Worm (Caenorhabditis elegans): ENCODE measurements around the gene K08D8.10.

ce11 chrIV:12901602-12902001 is 1.2 kb downstream of the K08D8.10 start:
- TF ChIP-seq elt-1 (tag; optimal IDR thresholded peaks at IDR 0.05; ENCODE audit: borderline replicate concordance, insufficient read depth) (no peak), drap-1 (GFP tag; optimal IDR thresholded peaks at IDR 0.05) (no peak), unc-62 (GFP tag; optimal IDR thresholded peaks at IDR 0.05) (no peak), nhr-237 (tag; optimal IDR thresholded peaks at IDR 0.05) (no peak), ztf-11 (tag; optimal IDR thresholded peaks at IDR 0.05) (no peak), snpc-4 (tag; optimal IDR thresholded peaks at IDR 0.05) (no peak), blmp-1 (tag; optimal IDR thresholded peaks at IDR 0.05) (no peak)
